Worm (Caenorhabditis elegans) whole organism, young adult: Measurements from ENCODE around the gene mif-1.

Experiments
- B0019.2 ChIP-seq: fragments of 200-800 bp; sonication (Bioruptor generic); conservative IDR thresholded peaks from 2 replicates; pipeline ENCODE4 v1.3.6; 2022; ENCODE audit warnings: missing genetic modification reagents, missing genetic modification characterization, missing compliant biosample characterization
- F23B12.7 ChIP-seq: sonication (generic microtip); optimal IDR thresholded peaks from 2 replicates; lab custom pipeline; 2017; ENCODE audit warnings: missing genetic modification characterization, mild to moderate bottlenecking, missing compliant biosample characterization, antibody characterized with exemption, moderate library complexity; ENCODE audit not compliant: insufficient read depth
- F33H1.4 ChIP-seq: fragments of 200-800 bp; sonication (Bioruptor generic); IDR thresholded peaks from 2 replicates; pipeline ENCODE4 v1.3.6; 2022; ENCODE audit warnings: missing genetic modification reagents, missing genetic modification characterization, missing compliant biosample characterization
- F37B4.10 ChIP-seq: fragments of 200-800 bp; sonication (Bioruptor generic); IDR thresholded peaks from 2 replicates; pipeline ENCODE4 v1.3.6; 2022; ENCODE audit warnings: missing genetic modification characterization, missing compliant biosample characterization
- F39B2.1 ChIP-seq: fragments of 200-800 bp; sonication (Bioruptor generic); IDR thresholded peaks from 2 replicates; pipeline ENCODE4 v1.3.6; 2022; ENCODE audit warnings: missing genetic modification reagents, missing genetic modification characterization, missing compliant biosample characterization
- K11D2.4 ChIP-seq: fragments of 200-800 bp; sonication (Bioruptor generic); IDR thresholded peaks from 2 replicates; pipeline ENCODE4 v1.3.6; 2022; ENCODE audit warnings: missing genetic modification reagents, missing genetic modification characterization, missing compliant biosample characterization
- K12H6.12 ChIP-seq: fragments of 200-800 bp; sonication (Bioruptor generic); optimal IDR thresholded peaks from 2 replicates; lab custom pipeline; 2018; ENCODE audit warnings: mild to moderate bottlenecking, missing genetic modification characterization, missing compliant biosample characterization
- T07F8.4 ChIP-seq: sonication (generic microtip); optimal IDR thresholded peaks from 2 replicates; lab custom pipeline; 2016; ENCODE audit warnings: mild to moderate bottlenecking, missing genetic modification characterization, moderate library complexity, missing compliant biosample characterization
- T26A5.8 ChIP-seq: sonication (generic microtip); optimal IDR thresholded peaks from 2 replicates; lab custom pipeline; 2016; ENCODE audit warnings: missing genetic modification characterization, missing compliant biosample characterization
- Y53F4B.3 ChIP-seq: fragments of 200-800 bp; sonication (Bioruptor generic); IDR thresholded peaks from 2 replicates; pipeline ENCODE4 v1.3.6; 2022; ENCODE audit warnings: missing genetic modification reagents, missing genetic modification characterization, missing compliant biosample characterization
- Y53G8AR.9 ChIP-seq: fragments of 200-800 bp; sonication (Bioruptor generic); conservative IDR thresholded peaks from 2 replicates; pipeline ENCODE4 v1.3.6; 2022; ENCODE audit warnings: missing genetic modification reagents, missing genetic modification characterization, missing compliant biosample characterization
- Y67H2A.10 ChIP-seq: fragments of 200-800 bp; sonication (Bioruptor generic); conservative IDR thresholded peaks from 2 replicates; pipeline ENCODE4 v1.3.6; 2022; ENCODE audit warnings: missing genetic modification reagents, missing genetic modification characterization, missing compliant biosample characterization
- ZK185.1 ChIP-seq: sonication (generic microtip); optimal IDR thresholded peaks from 2 replicates; lab custom pipeline; 2016; ENCODE audit warnings: mild to moderate bottlenecking, missing genetic modification characterization, missing compliant biosample characterization; ENCODE audit not compliant: poor library complexity, severe bottlenecking
- akir-1 ChIP-seq: fragments of 200-800 bp; sonication (Bioruptor generic); optimal IDR thresholded peaks from 2 replicates; lab custom pipeline; 2018; ENCODE audit warnings: mild to moderate bottlenecking, missing genetic modification characterization, moderate library complexity, missing compliant biosample characterization
- bed-1 ChIP-seq: fragments of 200-800 bp; sonication (Bioruptor generic); IDR thresholded peaks from 2 replicates; pipeline ENCODE4 v1.3.6; 2022; ENCODE audit warnings: missing genetic modification reagents, missing genetic modification characterization, missing compliant biosample characterization
- cebp-1 ChIP-seq, 2 experiments: fragments of 200-800 bp in 1 of 2; sonication (Bioruptor generic) in 1 of 2; sonication (generic microtip) in 1 of 2; IDR thresholded peaks in 1 of 2; optimal IDR thresholded peaks in 1 of 2; 2 replicates each; pipeline versions ENCODE4 v1.3.6 to Lab custom; 2017 to 2022; ENCODE audit warnings: missing compliant biosample characterization in 2 of 2, missing genetic modification characterization in 2 of 2, mild to moderate bottlenecking in 1 of 2, missing genetic modification reagents in 1 of 2, moderate library complexity in 1 of 2
- ceh-100 ChIP-seq: fragments of 200-800 bp; sonication (Bioruptor generic); IDR thresholded peaks from 2 replicates; pipeline ENCODE4 v1.3.6; 2022; ENCODE audit warnings: missing genetic modification reagents, missing genetic modification characterization, missing compliant biosample characterization
- dpl-1 ChIP-seq: fragments of 150-350 bp; optimal IDR thresholded peaks from 2 replicates; lab custom pipeline; 2014; ENCODE audit warnings: missing biosample characterization, missing genetic modification reagents, missing genetic modification characterization
- efl-1 ChIP-seq: fragments of 150-350 bp; optimal IDR thresholded peaks from 2 replicates; lab custom pipeline; 2014; ENCODE audit warnings: missing biosample characterization, missing genetic modification reagents, missing genetic modification characterization
- egl-18 ChIP-seq: fragments of 200-800 bp; sonication (Bioruptor generic); IDR thresholded peaks from 2 replicates; pipeline ENCODE4 v1.3.6; 2022; ENCODE audit warnings: missing genetic modification reagents, missing genetic modification characterization, missing compliant biosample characterization
- egl-44 ChIP-seq: fragments of 200-800 bp; sonication (Bioruptor generic); IDR thresholded peaks from 2 replicates; pipeline ENCODE4 v1.3.6; 2022; ENCODE audit warnings: missing genetic modification reagents, missing genetic modification characterization, missing compliant biosample characterization
- egrh-3 ChIP-seq: fragments of 200-800 bp; sonication (Bioruptor generic); IDR thresholded peaks from 2 replicates; pipeline ENCODE4 v1.3.6; 2022; ENCODE audit warnings: missing genetic modification reagents, missing genetic modification characterization, missing compliant biosample characterization
- gei-17 ChIP-seq: fragments of 200-800 bp; sonication (Bioruptor generic); optimal IDR thresholded peaks from 2 replicates; lab custom pipeline; 2018; ENCODE audit warnings: mild to moderate bottlenecking, missing genetic modification characterization, missing compliant biosample characterization
- hmg-1.2 ChIP-seq: fragments of 200-800 bp; sonication (Bioruptor generic); IDR thresholded peaks from 2 replicates; pipeline ENCODE4 v1.3.6; 2022; ENCODE audit warnings: missing genetic modification reagents, missing genetic modification characterization, missing compliant biosample characterization
- lag-1 ChIP-seq: fragments of 200-800 bp; sonication (Bioruptor generic); IDR thresholded peaks from 2 replicates; pipeline ENCODE4 v1.3.6; 2022; ENCODE audit warnings: missing genetic modification reagents, missing genetic modification characterization, missing compliant biosample characterization
- let-607 ChIP-seq, 2 experiments: fragments of 200-800 bp in 1 of 2; sonication (Bioruptor generic) in 1 of 2; sonication (generic microtip) in 1 of 2; optimal IDR thresholded peaks; 2 replicates each; lab custom pipeline; 2016 to 2018; ENCODE audit warnings: mild to moderate bottlenecking in 2 of 2, missing compliant biosample characterization in 2 of 2, missing genetic modification characterization in 2 of 2, moderate library complexity in 2 of 2, missing genotype in 1 of 2
- lin-35 ChIP-seq, 3 experiments: fragments of 150-350 bp in 2 of 3; sonication (generic microtip) in 1 of 3; optimal IDR thresholded peaks; 2 replicates each; lab custom pipeline; 2014 to 2018; ENCODE audit warnings: missing biosample characterization in 3 of 3, missing genetic modification characterization in 3 of 3, missing genetic modification reagents in 3 of 3
- lsl-1 ChIP-seq: fragments of 200-800 bp; sonication (Bioruptor generic); optimal IDR thresholded peaks from 2 replicates; lab custom pipeline; 2018; ENCODE audit warnings: mild to moderate bottlenecking, missing genetic modification characterization, moderate library complexity, missing compliant biosample characterization
- madf-8 ChIP-seq: fragments of 200-800 bp; sonication (Bioruptor generic); conservative IDR thresholded peaks from 2 replicates; pipeline ENCODE4 v1.3.6; 2022; ENCODE audit warnings: missing genetic modification reagents, missing genetic modification characterization, missing compliant biosample characterization
- mxl-1 ChIP-seq: sonication (generic microtip); optimal IDR thresholded peaks from 2 replicates; lab custom pipeline; 2016; ENCODE audit warnings: missing genetic modification characterization, missing compliant biosample characterization
- nhr-120 ChIP-seq: fragments of 200-800 bp; sonication (Bioruptor generic); IDR thresholded peaks from 2 replicates; pipeline ENCODE4 v1.3.6; 2022; ENCODE audit warnings: missing genetic modification characterization, missing compliant biosample characterization
- pha-4 ChIP-seq: fragments of 150-350 bp; sonication (generic microtip); optimal IDR thresholded peaks from 2 replicates; lab custom pipeline; 2014; ENCODE audit warnings: missing biosample characterization, missing genetic modification reagents, missing genetic modification characterization
- rcor-1 ChIP-seq: fragments of 200-800 bp; sonication (Bioruptor generic); IDR thresholded peaks from 2 replicates; pipeline ENCODE4 v1.3.6; 2022; ENCODE audit warnings: missing genetic modification reagents, missing genetic modification characterization, missing compliant biosample characterization
- repo-1 ChIP-seq: sonication (generic microtip); optimal IDR thresholded peaks from 2 replicates; lab custom pipeline; 2017; ENCODE audit warnings: mild to moderate bottlenecking, missing genetic modification characterization, missing compliant biosample characterization
- rpc-1 ChIP-seq, 2 experiments: fragments of 150-350 bp in 1 of 2; sonication (generic microtip) in 1 of 2; optimal IDR thresholded peaks; 2 replicates each; lab custom pipeline; 2014 to 2018; ENCODE audit warnings: missing biosample characterization in 1 of 2, missing genetic modification characterization in 1 of 2, missing genetic modification reagents in 1 of 2, missing genotype in 1 of 2
- snpc-1.1 ChIP-seq: sonication (generic microtip); optimal IDR thresholded peaks from 2 replicates; lab custom pipeline; 2017; ENCODE audit warnings: missing genetic modification characterization, mild to moderate bottlenecking, missing compliant biosample characterization, antibody characterized with exemption, moderate library complexity, missing genotype, missing genetic modification reagents; ENCODE audit not compliant: insufficient read depth
- snpc-3.4 ChIP-seq: sonication (generic microtip); optimal IDR thresholded peaks from 2 replicates; lab custom pipeline; 2017; ENCODE audit warnings: missing genetic modification characterization, mild to moderate bottlenecking, missing compliant biosample characterization, antibody characterized with exemption, moderate library complexity, missing genotype, missing genetic modification reagents
- tbx-9 ChIP-seq: sonication (generic microtip); optimal IDR thresholded peaks from 2 replicates; lab custom pipeline; 2016; ENCODE audit warnings: borderline replicate concordance, missing genetic modification characterization, inconsistent platforms, missing compliant biosample characterization
- tlf-1 ChIP-seq: fragments of 200-800 bp; sonication (Bioruptor generic); optimal IDR thresholded peaks from 2 replicates; lab custom pipeline; 2018; ENCODE audit warnings: mild to moderate bottlenecking, missing genetic modification characterization, missing compliant biosample characterization
- unc-130 ChIP-seq: sonication (generic microtip); optimal IDR thresholded peaks from 2 replicates; lab custom pipeline; 2016; ENCODE audit warnings: missing genetic modification reagents, missing genetic modification characterization, missing compliant biosample characterization
- ztf-25 ChIP-seq: fragments of 200-800 bp; sonication (Bioruptor generic); IDR thresholded peaks from 2 replicates; pipeline ENCODE4 v1.3.6; 2022; ENCODE audit warnings: missing genetic modification reagents, missing genetic modification characterization, missing compliant biosample characterization
- ztf-28 ChIP-seq: fragments of 200-800 bp; sonication (Bioruptor generic); IDR thresholded peaks from 2 replicates; pipeline ENCODE4 v1.3.6; 2022; ENCODE audit warnings: missing genetic modification reagents, missing genetic modification characterization, missing compliant biosample characterization
- ztf-6 ChIP-seq: fragments of 200-800 bp; sonication (Bioruptor generic); IDR thresholded peaks from 2 replicates; pipeline ENCODE4 v1.3.6; 2022; ENCODE audit warnings: missing genetic modification reagents, missing genetic modification characterization, missing compliant biosample characterization

mif-1 gene

ce11 chrIII:11830522-11831489 lies 17.1 kb upstream of the mif-1 start (continued):
- TF ChIP-seq ZK185.1, result peak; percentile 39
- TF ChIP-seq F23B12.7 (tag; lab: Kevin White, UChicago), result peak; percentile 25
- peak; percentile 22 for TF ChIP-seq efl-1 (GFP tag; lab: Kevin White, UChicago)
- TF ChIP-seq egrh-3, result no peak; the same call in 1 of the 2 replicates
- no peak for TF ChIP-seq T07F8.4 (tag; lab: Kevin White, UChicago)
- TF ChIP-seq K11D2.4 (GFP tag; lab: Robert Waterston, UW), result peak; percentile 79; the same call in 1 of the 2 replicates
- peak; percentile 33 for TF ChIP-seq hmg-1.2 (GFP tag; lab: Robert Waterston, UW)
- TF ChIP-seq B0019.2 (GFP tag; lab: Robert Waterston, UW), result no peak
- peak; percentile 47 for TF ChIP-seq gei-17 (GFP tag; lab: Kevin White, UChicago)
- peak in 1 of 3 experiments; percentile 40 for TF ChIP-seq lin-35 (GFP tag; optimal IDR thresholded peaks at IDR 0.05; lab: Kevin White, UChicago)
- peak; percentile 55 for TF ChIP-seq snpc-3.4 (tag; lab: Kevin White, UChicago)
- no peak for TF ChIP-seq F39B2.1 (GFP tag; lab: Robert Waterston, UW)
- peak; percentile 52 for TF ChIP-seq rcor-1 (GFP tag; lab: Robert Waterston, UW)
- no peak for TF ChIP-seq Y53F4B.3 (GFP tag; lab: Robert Waterston, UW)
- no peak for TF ChIP-seq unc-130
- TF ChIP-seq Y53G8AR.9 (GFP tag; lab: Robert Waterston, UW), result peak; percentile 78
- peak; percentile 60 for TF ChIP-seq snpc-1.1 (tag; lab: Kevin White, UChicago)
- TF ChIP-seq F37B4.10 (GFP tag; lab: Robert Waterston, UW), result 0 out of 2 replicates have a peak, but pooled peaks have one; percentile 61
- peak; percentile 55 for TF ChIP-seq akir-1 (GFP tag; lab: Kevin White, UChicago)
- peak; percentile 86 for TF ChIP-seq repo-1 (tag; lab: Kevin White, UChicago)
- TF ChIP-seq K12H6.12 (tag; lab: Kevin White, UChicago), result no peak
- no peak for TF ChIP-seq pha-4
- TF ChIP-seq ztf-25 (GFP tag; lab: Robert Waterston, UW), result no peak
- TF ChIP-seq ztf-6 (GFP tag; lab: Robert Waterston, UW), result no peak
- peak; percentile 65; the same call in 1 of the 2 replicates for TF ChIP-seq ceh-100
- no peak; the same call in 1 of the 2 replicates for TF ChIP-seq madf-8 (GFP tag; lab: Robert Waterston, UW)
- no peak for TF ChIP-seq dpl-1
- no peak for TF ChIP-seq egl-44
- no peak for TF ChIP-seq tbx-9
- peak; percentile 70; the same call in 1 of the 2 replicates for TF ChIP-seq bed-1 (GFP tag; lab: Robert Waterston, UW)
- TF ChIP-seq egl-18 (GFP tag; lab: Robert Waterston, UW), result peak; percentile 2; the same call in 1 of the 2 replicates
- peak; percentile 18; the same call in 1 of the 2 replicates for TF ChIP-seq F33H1.4 (GFP tag; lab: Robert Waterston, UW)
- no peak for TF ChIP-seq ztf-28
- no peak for TF ChIP-seq tlf-1 (GFP tag; lab: Kevin White, UChicago)
- TF ChIP-seq Y67H2A.10 (GFP tag; lab: Robert Waterston, UW), result peak; percentile 60
- TF ChIP-seq lag-1, result no peak
- TF ChIP-seq cebp-1 (GFP tag; IDR thresholded peaks at IDR 0.05; lab: Robert Waterston, UW), result peak; percentile 76
- peak; percentile 72 for TF ChIP-seq cebp-1 (tag; optimal IDR thresholded peaks at IDR 0.05; lab: Kevin White, UChicago)
- TF ChIP-seq let-607 (tag; optimal IDR thresholded peaks at IDR 0.05; lab: Kevin White, UChicago), result no peak
- no peak for TF ChIP-seq rpc-1 (optimal IDR thresholded peaks at IDR 0.05; lab: Kevin White, UChicago)
- TF ChIP-seq rpc-1 (tag; optimal IDR thresholded peaks at IDR 0.05; lab: Kevin White, UChicago), result no peak
- TF ChIP-seq lsl-1 (GFP tag; lab: Kevin White, UChicago), result peak; percentile 42
- TF ChIP-seq nhr-120 (GFP tag; lab: Robert Waterston, UW), result 0 out of 2 replicates have a peak, but pooled peaks have one; percentile 18
- TF ChIP-seq T26A5.8 (tag; lab: Kevin White, UChicago), result peak; percentile 26
- TF ChIP-seq mxl-1 (tag; lab: Kevin White, UChicago), result no peak
